Worm (Caenorhabditis elegans) whole organism, late embryonic: ENCODE data around the gene ZC443.4.

Experiments used
- ama-1 ChIP-seq: fragments of 150-350 bp; optimal IDR thresholded peaks from 2 replicates; lab custom pipeline; 2014
- ceh-22 ChIP-seq: sonication (generic microtip); optimal IDR thresholded peaks from 2 replicates; lab custom pipeline; 2017; ENCODE audit warnings: missing biosample characterization, missing genetic modification characterization
- nhr-11 ChIP-seq: fragments of 150-350 bp; optimal IDR thresholded peaks from 2 replicates; lab custom pipeline; 2014; ENCODE audit warnings: missing biosample characterization, missing genetic modification characterization
- pax-1 ChIP-seq: fragments of 150-350 bp; optimal IDR thresholded peaks from 2 replicates; lab custom pipeline; 2014; ENCODE audit warnings: missing biosample characterization, missing genetic modification characterization
- pha-4 ChIP-seq: fragments of 150-350 bp; optimal IDR thresholded peaks from 2 replicates; lab custom pipeline; 2018; ENCODE audit warnings: missing biosample characterization, missing genetic modification reagents, missing genetic modification characterization
- pqm-1 ChIP-seq: sonication (generic microtip); optimal IDR thresholded peaks from 2 replicates; lab custom pipeline; 2016; ENCODE audit warnings: missing genetic modification characterization, missing compliant biosample characterization
- ref-2 ChIP-seq: sonication (generic microtip); optimal IDR thresholded peaks from 2 replicates; lab custom pipeline; 2016; ENCODE audit warnings: missing genetic modification characterization, missing compliant biosample characterization
- sox-4 ChIP-seq: sonication (generic microtip); optimal IDR thresholded peaks from 2 replicates; lab custom pipeline; 2017; ENCODE audit warnings: mild to moderate bottlenecking, missing genetic modification characterization, inconsistent platforms, missing compliant biosample characterization
- unc-42 ChIP-seq: sonication (generic microtip); optimal IDR thresholded peaks from 2 replicates; lab custom pipeline; 2016; ENCODE audit warnings: missing genotype, missing genetic modification characterization, missing compliant biosample characterization

ce11 chrV:12803274-12803673 lies 16.4 kb downstream of the ZC443.4 start, which contains the start of gene srbc-45:
- TF ChIP-seq unc-42 (tag; lab: Kevin White, UChicago): no peak
- no peak for TF ChIP-seq nhr-11 (tag; lab: Kevin White, UChicago)
- TF ChIP-seq pax-1 (tag; lab: Kevin White, UChicago): no peak
- TF ChIP-seq ceh-22 (tag; lab: Kevin White, UChicago): no peak
- TF ChIP-seq pqm-1 (tag; lab: Kevin White, UChicago): no peak
- TF ChIP-seq ref-2: no peak
- no peak for TF ChIP-seq pha-4
- TF ChIP-seq sox-4 (tag; lab: Kevin White, UChicago): no peak
- no peak for TF ChIP-seq ama-1 (lab: Kevin White, UChicago)
